Worm (Caenorhabditis elegans) whole organism, L4 larva: ENCODE data around the gene sdc-3.

Experiments
- D1046.2 ChIP-seq: fragments of 200-800 bp; sonication (Bioruptor generic); IDR thresholded peaks from 2 replicates; pipeline ENCODE4 v1.3.6; 2022; ENCODE audit warnings: missing genetic modification characterization, missing compliant biosample characterization
- F37D6.2 ChIP-seq: sonication (generic microtip); optimal IDR thresholded peaks from 2 replicates; lab custom pipeline; 2016; ENCODE audit warnings: mild to moderate bottlenecking, missing genetic modification characterization, missing compliant biosample characterization
- T26A8.4 ChIP-seq: fragments of 200-800 bp; sonication (Bioruptor generic); IDR thresholded peaks from 2 replicates; pipeline ENCODE4 v1.3.6; 2022; ENCODE audit warnings: missing genetic modification characterization, missing compliant biosample characterization
- Y105C5A.15 ChIP-seq: fragments of 200-800 bp; sonication (Bioruptor generic); IDR thresholded peaks from 2 replicates; pipeline ENCODE4 v1.3.6; 2022; ENCODE audit warnings: missing genetic modification characterization, missing compliant biosample characterization
- Y5F2A.4 ChIP-seq: fragments of 200-800 bp; sonication (Bioruptor generic); optimal IDR thresholded peaks from 2 replicates; lab custom pipeline; 2018; ENCODE audit warnings: mild to moderate bottlenecking, missing genetic modification characterization, missing compliant biosample characterization
- aha-1 ChIP-seq: fragments of 150-350 bp; peaks from one replicate; lab custom pipeline; 2014; ENCODE audit warnings: missing biosample characterization, missing genetic modification characterization
- ama-1 ChIP-seq: fragments of 150-350 bp; optimal IDR thresholded peaks from 2 replicates; lab custom pipeline; 2014; ENCODE audit warnings: inconsistent platforms, mixed read lengths
- ceh-32 ChIP-seq: sonication (generic microtip); optimal IDR thresholded peaks from 2 replicates; lab custom pipeline; 2016; ENCODE audit warnings: mild to moderate bottlenecking, missing genetic modification characterization, missing compliant biosample characterization; ENCODE audit not compliant: poor library complexity
- ces-1 ChIP-seq: fragments of 150-350 bp; sonication (generic microtip); optimal IDR thresholded peaks from 4 replicates; lab custom pipeline; 2014; ENCODE audit warnings: missing biosample characterization, missing genetic modification reagents, missing genetic modification characterization
- daf-16 ChIP-seq, 3 experiments: sonication (generic microtip); optimal IDR thresholded peaks; 2 replicates each; lab custom pipeline; 2016 to 2017; ENCODE audit warnings: missing genetic modification characterization in 3 of 3, missing genetic modification reagents in 3 of 3, mild to moderate bottlenecking in 2 of 3, missing compliant biosample characterization in 2 of 3, missing biosample characterization in 1 of 3, moderate library complexity in 1 of 3
- dmd-6 ChIP-seq: fragments of 200-800 bp; sonication (Bioruptor generic); IDR thresholded peaks from 2 replicates; pipeline ENCODE4 v1.3.6; 2022; ENCODE audit warnings: missing genetic modification reagents, missing genetic modification characterization, missing compliant biosample characterization
- dmd-9 ChIP-seq: fragments of 200-800 bp; sonication (Bioruptor generic); IDR thresholded peaks from 2 replicates; pipeline ENCODE4 v1.3.6; 2022; ENCODE audit warnings: missing genetic modification reagents, missing genetic modification characterization, missing compliant biosample characterization
- dve-1 ChIP-seq: sonication (generic microtip); optimal IDR thresholded peaks from 2 replicates; lab custom pipeline; 2017; ENCODE audit warnings: antibody characterized with exemption, mild to moderate bottlenecking, missing genetic modification characterization, missing compliant biosample characterization; ENCODE audit not compliant: insufficient read depth
- egl-43 ChIP-seq: fragments of 200-800 bp; sonication (Bioruptor generic); IDR thresholded peaks from 2 replicates; pipeline ENCODE4 v1.3.6; 2022; ENCODE audit warnings: missing genetic modification reagents, missing genetic modification characterization, missing compliant biosample characterization
- fkh-10 ChIP-seq: fragments of 150-350 bp; optimal IDR thresholded peaks from 2 replicates; lab custom pipeline; 2014; ENCODE audit warnings: missing biosample characterization, missing genetic modification reagents, missing genetic modification characterization
- fos-1 ChIP-seq: fragments of 150-350 bp; optimal IDR thresholded peaks from 2 replicates; lab custom pipeline; 2014; ENCODE audit warnings: missing biosample characterization, missing genetic modification characterization
- hlh-11 ChIP-seq: fragments of 200-800 bp; sonication (Bioruptor generic); optimal IDR thresholded peaks from 2 replicates; lab custom pipeline; 2018; ENCODE audit warnings: mild to moderate bottlenecking, missing genetic modification characterization, missing compliant biosample characterization
- lin-13 ChIP-seq: fragments of 150-350 bp; optimal IDR thresholded peaks from 2 replicates; lab custom pipeline; 2014; ENCODE audit warnings: missing biosample characterization, missing genetic modification reagents, missing genetic modification characterization
- lin-15B ChIP-seq: fragments of 150-350 bp; sonication (generic microtip); optimal IDR thresholded peaks from 3 replicates; lab custom pipeline; 2014; ENCODE audit warnings: missing biosample characterization, missing genetic modification characterization
- lin-29 ChIP-seq: fragments of 200-800 bp; sonication (Bioruptor generic); IDR thresholded peaks from 2 replicates; pipeline ENCODE4 v1.3.6; 2022; ENCODE audit warnings: missing genetic modification reagents, missing genetic modification characterization, missing compliant biosample characterization
- lir-3 ChIP-seq: sonication (generic microtip); optimal IDR thresholded peaks from 2 replicates; lab custom pipeline; 2016; ENCODE audit warnings: mild to moderate bottlenecking, missing genetic modification characterization, missing compliant biosample characterization
- lsy-2 ChIP-seq, 2 experiments: fragments of 150-350 bp in 1 of 2; sonication (generic microtip) in 1 of 2; optimal IDR thresholded peaks; 2 replicates each; lab custom pipeline; 2014 to 2017; ENCODE audit warnings: missing biosample characterization in 2 of 2, missing genetic modification characterization in 2 of 2
- madf-5 ChIP-seq, 2 experiments: fragments of 200-800 bp; sonication (Bioruptor generic); IDR thresholded peaks; 2 replicates each; pipeline ENCODE4 v1.3.6; 2022; ENCODE audit warnings: missing compliant biosample characterization in 2 of 2, missing genetic modification characterization in 2 of 2
- mdt-29 ChIP-seq: fragments of 200-800 bp; sonication (Bioruptor generic); IDR thresholded peaks from 2 replicates; pipeline ENCODE4 v1.3.6; 2022; ENCODE audit warnings: missing genetic modification reagents, missing genetic modification characterization, missing compliant biosample characterization
- mep-1 ChIP-seq: fragments of 150-350 bp; sonication (generic microtip); optimal IDR thresholded peaks from 3 replicates; lab custom pipeline; 2014; ENCODE audit warnings: missing biosample characterization, missing genetic modification characterization
- mxl-3 ChIP-seq: fragments of 200-800 bp; sonication (Bioruptor generic); optimal IDR thresholded peaks from 2 replicates; lab custom pipeline; 2018; ENCODE audit warnings: mild to moderate bottlenecking, missing genetic modification characterization, missing compliant biosample characterization
- nhr-10 ChIP-seq: fragments of 150-350 bp; optimal IDR thresholded peaks from 2 replicates; lab custom pipeline; 2014; ENCODE audit warnings: missing biosample characterization, missing genetic modification characterization
- nhr-102 ChIP-seq: sonication (generic microtip); optimal IDR thresholded peaks from 2 replicates; lab custom pipeline; 2016; ENCODE audit warnings: mild to moderate bottlenecking, missing genetic modification characterization, moderate library complexity, missing compliant biosample characterization
- nhr-28 ChIP-seq: fragments of 150-350 bp; optimal IDR thresholded peaks from 2 replicates; lab custom pipeline; 2014; ENCODE audit warnings: missing biosample characterization, missing genetic modification characterization
- nhr-48 ChIP-seq: sonication (generic microtip); optimal IDR thresholded peaks from 2 replicates; lab custom pipeline; 2016; ENCODE audit warnings: mild to moderate bottlenecking, missing genetic modification characterization, missing compliant biosample characterization
- nhr-77 ChIP-seq: fragments of 150-350 bp; optimal IDR thresholded peaks from 2 replicates; lab custom pipeline; 2014; ENCODE audit warnings: missing biosample characterization, missing genetic modification characterization
- rbr-2 ChIP-seq: sonication (generic microtip); optimal IDR thresholded peaks from 2 replicates; lab custom pipeline; 2016; ENCODE audit warnings: missing genotype, missing genetic modification characterization, missing compliant biosample characterization
- snpc-4 ChIP-seq: fragments of 150-350 bp; optimal IDR thresholded peaks from 2 replicates; lab custom pipeline; 2014; ENCODE audit warnings: missing biosample characterization, missing genetic modification characterization
- tag-97 ChIP-seq: fragments of 200-800 bp; sonication (Bioruptor generic); IDR thresholded peaks from 2 replicates; pipeline ENCODE4 v1.3.6; 2022; ENCODE audit warnings: missing genetic modification characterization, missing compliant biosample characterization
- tra-1 ChIP-seq: fragments of 200-800 bp; sonication (Bioruptor generic); IDR thresholded peaks from 2 replicates; pipeline ENCODE4 v1.3.6; 2022; ENCODE audit warnings: missing genetic modification reagents, missing genetic modification characterization, missing compliant biosample characterization
- unc-130 ChIP-seq: sonication (generic microtip); optimal IDR thresholded peaks from 2 replicates; lab custom pipeline; 2016; ENCODE audit warnings: missing genetic modification reagents, missing genetic modification characterization, missing compliant biosample characterization
- unc-39 ChIP-seq: sonication (generic microtip); optimal IDR thresholded peaks from 2 replicates; lab custom pipeline; 2017; ENCODE audit warnings: missing biosample characterization, missing genetic modification characterization
- vab-7 ChIP-seq: fragments of 200-800 bp; sonication (Bioruptor generic); IDR thresholded peaks from 2 replicates; pipeline ENCODE4 v1.3.6; 2022; ENCODE audit warnings: missing genetic modification reagents, missing genetic modification characterization, missing compliant biosample characterization
- zag-1 ChIP-seq: fragments of 150-350 bp; optimal IDR thresholded peaks from 2 replicates; lab custom pipeline; 2014; ENCODE audit warnings: missing biosample characterization, missing genetic modification characterization
- zfp-2 ChIP-seq: sonication (generic microtip); optimal IDR thresholded peaks from 2 replicates; lab custom pipeline; 2016; ENCODE audit warnings: mild to moderate bottlenecking, missing genetic modification characterization, missing compliant biosample characterization
- zip-11 ChIP-seq: fragments of 200-800 bp; sonication (Bioruptor generic); IDR thresholded peaks from 2 replicates; pipeline ENCODE4 v1.3.6; 2022; ENCODE audit warnings: missing genetic modification characterization, missing compliant biosample characterization

Gene sdc-3

DNA sequence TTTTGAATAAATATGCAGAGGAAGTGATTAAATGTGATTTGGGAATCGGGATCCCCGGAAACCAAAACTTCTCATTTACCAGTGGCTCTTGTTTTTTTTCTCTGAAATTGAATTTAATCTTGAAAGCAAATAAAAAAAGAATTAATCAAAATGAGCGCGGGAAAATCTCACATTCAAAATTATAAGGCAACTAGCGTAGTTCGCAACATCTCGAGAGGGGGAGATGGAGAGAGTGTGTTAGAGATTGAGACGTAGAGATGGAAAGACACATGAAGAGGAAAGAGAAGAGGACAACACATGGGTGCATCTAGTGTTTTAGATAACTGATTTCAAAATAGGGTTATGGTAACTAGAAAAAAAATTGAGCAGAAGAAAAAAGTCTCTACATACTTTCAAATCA is at the start of gene sdc-3:
Gene sdc-3, minus strand, starts transcription at position 101 of the 400 bp plus-strand sequence.
- TF ChIP-seq mxl-3 (GFP tag; lab: Kevin White, UChicago) (peak; percentile 19), nhr-10 (no peak), daf-16 (GFP tag; optimal IDR thresholded peaks at IDR 0.05; lab: Kevin White, UChicago) (no peak), daf-16 (tag; optimal IDR thresholded peaks at IDR 0.05; lab: Kevin White, UChicago) (peak; percentile 14), mep-1 (tag; lab: Kevin White, UChicago) (no peak), hlh-11 (no peak), lin-15B (no peak), D1046.2 (GFP tag; lab: Robert Waterston, UW) (no peak), nhr-28 (tag; lab: Kevin White, UChicago) (peak; percentile 32), aha-1 (tag; lab: Kevin White, UChicago) (peak; percentile 73)

DNA sequence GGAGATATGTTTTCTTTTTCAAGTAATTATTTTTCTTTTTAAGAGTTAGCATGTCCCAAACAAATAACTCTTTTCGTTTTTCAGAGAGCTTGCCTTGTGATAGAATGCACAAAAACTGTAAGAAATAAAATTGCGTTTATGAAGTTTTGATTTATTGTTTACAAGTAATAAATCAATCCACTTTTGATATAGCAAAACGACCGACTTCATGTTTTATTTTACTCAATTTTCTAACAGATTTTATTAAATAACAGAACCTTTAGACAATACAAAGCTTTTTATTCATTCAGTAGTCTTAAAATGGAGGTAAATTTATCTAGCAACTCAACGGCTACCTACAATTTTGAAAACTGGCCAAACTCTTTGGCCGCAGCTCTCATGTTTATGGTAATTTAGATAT is 46.7 kb upstream of the sdc-3 start, which contains the start of gene srx-78:
Gene srx-78, plus strand, starts transcription at position 301 of the 400 bp plus-strand sequence.
- TF ChIP-seq mep-1 (tag; lab: Kevin White, UChicago) = no peak
- no peak for TF ChIP-seq mdt-29 (GFP tag; lab: Robert Waterston, UW)
- TF ChIP-seq, all 104 proteins: peak for 0

DNA sequence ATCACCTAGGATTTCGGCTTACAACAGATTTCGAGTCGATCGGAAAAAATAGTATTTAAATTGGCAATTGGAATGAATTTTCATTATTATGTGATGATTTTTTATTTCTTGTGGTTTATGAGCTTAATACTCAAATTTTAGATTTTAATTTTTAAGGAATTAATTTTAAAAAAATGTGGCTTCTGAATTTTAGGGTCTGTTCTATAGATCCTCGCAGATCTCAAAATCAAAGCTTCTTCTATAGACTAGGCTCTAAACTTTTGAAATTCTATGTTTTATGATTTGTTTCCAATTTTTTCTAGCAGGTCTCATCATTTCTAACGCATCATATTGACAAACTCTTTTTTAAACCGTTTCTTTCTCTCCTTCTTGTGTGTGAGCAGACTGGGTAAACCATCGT is 44.7 kb upstream of the sdc-3 start, which contains the start of gene txt-12:
Gene txt-12, plus strand, starts transcription at position 301 of the 400 bp plus-strand sequence.
- TF ChIP-seq lin-29 (GFP tag; lab: Robert Waterston, UW) (no peak), dmd-9 (GFP tag; lab: Robert Waterston, UW) (no peak), Y5F2A.4 (no peak), T26A8.4 (no peak), F37D6.2 (no peak), dmd-6 (GFP tag; lab: Robert Waterston, UW) (no peak), egl-43 (GFP tag; lab: Robert Waterston, UW) (no peak), mdt-29 (GFP tag; lab: Robert Waterston, UW) (no peak), daf-16 (GFP tag; optimal IDR thresholded peaks at IDR 0.05; lab: Kevin White, UChicago) (no peak), daf-16 (tag; optimal IDR thresholded peaks at IDR 0.05; lab: Kevin White, UChicago) (no peak), lin-13 (GFP tag; lab: Kevin White, UChicago) (no peak), madf-5 (GFP tag; IDR thresholded peaks at IDR 0.05; lab: Robert Waterston, UW) (no peak), nhr-48 (tag; lab: Kevin White, UChicago) (no peak), tag-97 (GFP tag; lab: Robert Waterston, UW) (no peak)

DNA sequence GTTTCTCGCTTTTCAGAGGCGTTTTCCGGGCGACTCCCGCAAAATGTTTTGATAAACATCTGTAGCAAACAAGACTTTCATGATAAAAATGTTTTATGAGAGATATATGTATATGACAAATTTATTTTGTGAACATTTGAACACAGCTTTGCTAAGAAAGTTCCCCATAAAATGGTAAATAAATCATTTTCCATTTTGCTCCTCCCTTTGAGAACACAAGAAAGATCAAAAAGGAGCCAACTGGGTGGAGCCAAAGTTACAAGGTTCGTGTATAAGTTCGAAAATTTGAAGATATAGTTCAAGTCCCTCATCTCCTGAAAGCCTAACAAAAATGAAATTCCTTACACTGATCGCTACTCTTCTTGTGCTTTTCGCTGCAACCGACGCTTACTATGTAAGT is 42.5 kb upstream of the sdc-3 start, which contains the start of gene C01G10.17:
Gene C01G10.17, plus strand, starts transcription at position 301 of the 400 bp plus-strand sequence.
- TF ChIP-seq lin-13 (GFP tag; lab: Kevin White, UChicago) (no peak), aha-1 (tag; lab: Kevin White, UChicago) (no peak), dmd-6 (GFP tag; lab: Robert Waterston, UW) (no peak), dve-1 (no peak), fos-1 (tag; lab: Kevin White, UChicago) (no peak), snpc-4 (tag; lab: Kevin White, UChicago) (no peak), zip-11 (GFP tag; lab: Robert Waterston, UW) (no peak), zag-1 (tag; lab: Kevin White, UChicago) (no peak), ces-1 (no peak), tag-97 (GFP tag; lab: Robert Waterston, UW) (no peak)
- TF ChIP-seq, all 104 proteins: peak for 0

DNA sequence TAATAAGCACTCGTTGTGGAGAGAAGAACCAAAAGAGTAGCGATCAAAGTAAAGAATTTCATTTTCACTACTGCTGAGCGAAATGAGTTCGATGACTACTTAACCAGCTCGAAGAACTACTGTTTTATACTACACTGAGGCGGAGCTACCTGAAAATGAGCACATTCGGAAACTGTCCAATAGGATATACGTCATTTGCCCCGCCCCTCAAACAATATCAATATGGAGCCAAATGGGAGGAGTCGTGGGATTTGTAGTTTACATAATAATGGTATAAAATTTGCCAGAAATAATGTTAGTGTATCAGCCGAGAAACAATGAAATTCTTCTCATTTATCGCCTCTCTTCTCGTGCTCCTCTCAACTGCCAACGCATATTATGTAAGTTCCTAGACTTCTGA is 41.4 kb upstream of the sdc-3 start, which contains the start of the genes C01G10.5 and C01G10.4:
Gene C01G10.5, minus strand, starts transcription at position 101 of the 400 bp plus-strand sequence.
Gene C01G10.4, plus strand, starts transcription at position 303 of the 400 bp plus-strand sequence.
- TF ChIP-seq tra-1 (GFP tag; lab: Robert Waterston, UW) (no peak), lsy-2 (tag; optimal IDR thresholded peaks at IDR 0.05; lab: Kevin White, UChicago) (no peak), nhr-77 (tag; lab: Kevin White, UChicago) (no peak), unc-130 (GFP tag; lab: Kevin White, UChicago) (no peak), ama-1 (lab: Kevin White, UChicago) (no peak), vab-7 (GFP tag; lab: Robert Waterston, UW) (no peak), unc-39 (tag; lab: Kevin White, UChicago) (no peak), Y105C5A.15 (GFP tag; lab: Robert Waterston, UW) (no peak), lin-29 (GFP tag; lab: Robert Waterston, UW) (no peak), fkh-10 (no peak), lir-3 (no peak), ceh-32 (tag; lab: Kevin White, UChicago) (no peak), rbr-2 (tag; lab: Kevin White, UChicago) (no peak), nhr-28 (tag; lab: Kevin White, UChicago) (no peak), nhr-102 (tag; lab: Kevin White, UChicago) (no peak), madf-5 (GFP tag; IDR thresholded peaks at IDR 0.05; lab: Robert Waterston, UW) (no peak), zfp-2 (tag; lab: Kevin White, UChicago) (no peak), T26A8.4 (no peak), egl-43 (GFP tag; lab: Robert Waterston, UW) (no peak)
